Worm (Caenorhabditis elegans): ENCODE results near the gene gskl-1.

ce11 chrII:10948236-10949025, 1.1 kb downstream of the gskl-1 start:
- TF ChIP-seq hlh-8 (tag; optimal IDR thresholded peaks at IDR 0.05) (no peak), elt-4 (tag; optimal IDR thresholded peaks at IDR 0.05) (no peak), ceh-6 (GFP tag; optimal IDR thresholded peaks at IDR 0.05) (no peak), ama-1 (optimal IDR thresholded peaks at IDR 0.05) (no peak), rnt-1 (tag; optimal IDR thresholded peaks at IDR 0.05) (no peak), pqm-1 (tag; optimal IDR thresholded peaks at IDR 0.05) (no peak), dve-1 (tag; optimal IDR thresholded peaks at IDR 0.05) (no peak), nfya-1 (tag; optimal IDR thresholded peaks at IDR 0.05) (no peak), sdc-2 (tag; optimal IDR thresholded peaks at IDR 0.05) (no peak), odd-2 (tag; optimal IDR thresholded peaks at IDR 0.05) (no peak), unc-86 (tag; optimal IDR thresholded peaks at IDR 0.05) (no peak), pha-2 (tag; optimal IDR thresholded peaks at IDR 0.05) (no peak), fkh-10 (GFP tag; optimal IDR thresholded peaks at IDR 0.05) (no peak)

Measured in whole organism, late embryonic.